Fruit fly (Drosophila melanogaster) whole organism: ENCODE data around the gene Est-Q.

Experiments used
- CG8478 ChIP-seq: fragments of >200 bp; optimal IDR thresholded peaks from 2 replicates; lab custom pipeline; 2018; ENCODE audit warnings: inconsistent platforms
- Dll ChIP-seq: fragments of >200 bp; optimal IDR thresholded peaks from 2 replicates; lab custom pipeline; 2017
- EcR ChIP-seq, 2 experiments: fragments of >200 bp; optimal IDR thresholded peaks; 2 replicates each; lab custom pipeline; 2017; ENCODE audit warnings: missing biosample characterization in 2 of 2, missing genetic modification characterization in 2 of 2, missing genetic modification reagents in 2 of 2
- pan ChIP-seq: fragments of >200 bp; optimal IDR thresholded peaks from 2 replicates; lab custom pipeline; 2017
- psq ChIP-seq: fragments of >200 bp; optimal IDR thresholded peaks from 2 replicates; lab custom pipeline; 2017
- usp ChIP-seq: fragments of >200 bp; optimal IDR thresholded peaks from 2 replicates; lab custom pipeline; 2017; ENCODE audit warnings: missing biosample characterization, missing genetic modification characterization, mixed read lengths

DNA sequence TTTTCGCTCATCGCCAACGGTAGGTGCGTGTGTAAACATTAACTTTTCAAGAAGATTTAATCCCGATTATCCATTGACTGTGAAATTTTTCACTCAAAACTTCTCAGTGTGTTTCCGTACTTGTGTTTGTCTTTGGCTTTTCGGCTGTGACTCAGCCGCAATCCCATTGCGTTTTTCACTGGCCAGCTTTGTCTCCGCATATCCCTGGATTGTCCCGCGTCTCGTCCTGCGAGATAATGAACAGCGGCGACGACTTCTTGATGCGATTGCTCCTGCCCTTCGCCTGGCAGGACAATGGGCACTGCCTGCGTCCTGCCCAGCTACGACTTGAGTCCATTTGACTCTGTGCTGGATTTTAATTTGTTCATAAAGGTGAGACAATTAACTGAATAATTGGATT, 19.1 kb upstream of the Est-Q start:
- TF ChIP-seq usp = no peak
- TF ChIP-seq psq (lab: Kevin White, UChicago) = no peak
- no peak for TF ChIP-seq Dll (lab: Kevin White, UChicago)
- no peak for TF ChIP-seq pan (lab: Kevin White, UChicago)
- no peak for TF ChIP-seq EcR (GFP tag; optimal IDR thresholded peaks at IDR 0.05; lab: Kevin White, UChicago)
- no peak for TF ChIP-seq CG8478 (lab: Kevin White, UChicago)
